Worm (Caenorhabditis elegans) whole organism, L3 larva: ENCODE data around the gene F35H10.2.

ENCODE experiments used
- fos-1 ChIP-seq: fragments of 150-350 bp; optimal IDR thresholded peaks from 2 replicates; lab custom pipeline; 2014; ENCODE audit warnings: missing biosample characterization, missing genetic modification characterization
- mml-1 ChIP-seq: fragments of 150-350 bp; sonication (generic microtip); optimal IDR thresholded peaks from 3 replicates; lab custom pipeline; 2014; ENCODE audit warnings: missing biosample characterization, missing genetic modification characterization
- nfya-1 ChIP-seq: sonication (generic microtip); optimal IDR thresholded peaks from 2 replicates; lab custom pipeline; 2017; ENCODE audit warnings: missing genetic modification characterization, mild to moderate bottlenecking, missing compliant biosample characterization, antibody characterized with exemption, moderate library complexity; ENCODE audit not compliant: insufficient read depth
- pha-4 ChIP-seq: fragments of 150-350 bp; optimal IDR thresholded peaks from 2 replicates; lab custom pipeline; 2014; ENCODE audit warnings: missing biosample characterization, missing genetic modification reagents, missing genetic modification characterization
- snpc-4 ChIP-seq: fragments of 150-350 bp; optimal IDR thresholded peaks from 2 replicates; lab custom pipeline; 2014; ENCODE audit warnings: missing biosample characterization, missing genetic modification characterization

DNA sequence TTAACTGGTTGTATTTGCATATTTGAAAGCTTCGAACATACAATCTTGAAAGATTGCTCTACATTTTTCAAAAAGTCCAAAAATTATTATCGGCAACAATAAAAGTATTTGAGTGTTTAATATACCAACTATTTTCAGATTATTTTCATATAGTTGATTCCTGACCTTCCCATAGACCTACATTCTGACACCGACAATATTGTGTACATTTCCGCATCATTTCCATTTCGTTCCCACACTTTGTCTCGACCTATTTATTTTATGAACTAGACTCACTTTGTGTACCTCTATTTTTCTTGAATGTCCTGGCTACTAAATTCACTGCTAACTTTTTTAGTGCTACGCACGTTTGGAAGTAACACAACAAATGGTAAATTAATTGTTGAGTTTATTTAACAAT, 13.4 kb downstream of the F35H10.2 start, which contains the start of gene lgc-5:
- TF ChIP-seq pha-4 (tag; lab: Kevin White, UChicago) (no peak), mml-1 (tag; lab: Kevin White, UChicago) (no peak), nfya-1 (tag; lab: Kevin White, UChicago) (no peak), snpc-4 (tag; lab: Kevin White, UChicago) (no peak), fos-1 (tag; lab: Kevin White, UChicago) (no peak)
